Worm (Caenorhabditis elegans) whole organism, young adult: ENCODE data around the gene lst-6.

ENCODE experiments used
- B0336.3 ChIP-seq: fragments of 200-800 bp; sonication (Bioruptor generic); IDR thresholded peaks from 2 replicates; pipeline ENCODE4 v1.3.6; 2022; ENCODE audit warnings: missing genetic modification characterization, missing compliant biosample characterization
- C17E4.6 ChIP-seq: fragments of 200-800 bp; sonication (Bioruptor generic); IDR thresholded peaks from 2 replicates; pipeline ENCODE4 v1.3.6; 2022; ENCODE audit warnings: missing genetic modification reagents, missing genetic modification characterization, missing compliant biosample characterization
- F22D6.2 ChIP-seq: sonication (generic microtip); optimal IDR thresholded peaks from 2 replicates; lab custom pipeline; 2016; ENCODE audit warnings: mild to moderate bottlenecking, missing genetic modification characterization, missing compliant biosample characterization
- F33H1.4 ChIP-seq: fragments of 200-800 bp; sonication (Bioruptor generic); IDR thresholded peaks from 2 replicates; pipeline ENCODE4 v1.3.6; 2022; ENCODE audit warnings: missing genetic modification reagents, missing genetic modification characterization, missing compliant biosample characterization
- T26A5.8 ChIP-seq: sonication (generic microtip); optimal IDR thresholded peaks from 2 replicates; lab custom pipeline; 2016; ENCODE audit warnings: missing genetic modification characterization, missing compliant biosample characterization
- akir-1 ChIP-seq: fragments of 200-800 bp; sonication (Bioruptor generic); optimal IDR thresholded peaks from 2 replicates; lab custom pipeline; 2018; ENCODE audit warnings: mild to moderate bottlenecking, missing genetic modification characterization, moderate library complexity, missing compliant biosample characterization
- atf-7 ChIP-seq: sonication (generic microtip); optimal IDR thresholded peaks from 2 replicates; lab custom pipeline; 2017; ENCODE audit warnings: mild to moderate bottlenecking, missing genetic modification characterization, missing compliant biosample characterization
- attf-5 ChIP-seq: fragments of 200-800 bp; sonication (Bioruptor generic); optimal IDR thresholded peaks from 2 replicates; lab custom pipeline; 2018; ENCODE audit warnings: mild to moderate bottlenecking, missing genetic modification characterization, missing compliant biosample characterization
- cebp-2 ChIP-seq: fragments of 200-800 bp; sonication (Bioruptor generic); IDR thresholded peaks from 2 replicates; pipeline ENCODE4 v1.3.6; 2022; ENCODE audit warnings: missing genetic modification characterization, missing compliant biosample characterization
- ceh-100 ChIP-seq: fragments of 200-800 bp; sonication (Bioruptor generic); IDR thresholded peaks from 2 replicates; pipeline ENCODE4 v1.3.6; 2022; ENCODE audit warnings: missing genetic modification reagents, missing genetic modification characterization, missing compliant biosample characterization
- ceh-91 ChIP-seq: fragments of 200-800 bp; sonication (Bioruptor generic); IDR thresholded peaks from 2 replicates; pipeline ENCODE4 v1.3.6; 2022; ENCODE audit warnings: missing genetic modification reagents, missing genetic modification characterization, missing compliant biosample characterization
- die-1 ChIP-seq: sonication (generic microtip); optimal IDR thresholded peaks from 2 replicates; lab custom pipeline; 2016; ENCODE audit warnings: missing genotype, mild to moderate bottlenecking, missing genetic modification characterization, missing compliant biosample characterization
- dpl-1 ChIP-seq: fragments of 150-350 bp; optimal IDR thresholded peaks from 2 replicates; lab custom pipeline; 2014; ENCODE audit warnings: missing biosample characterization, missing genetic modification reagents, missing genetic modification characterization
- efl-1 ChIP-seq: fragments of 150-350 bp; optimal IDR thresholded peaks from 2 replicates; lab custom pipeline; 2014; ENCODE audit warnings: missing biosample characterization, missing genetic modification reagents, missing genetic modification characterization
- fkh-3 ChIP-seq: sonication (generic microtip); optimal IDR thresholded peaks from 2 replicates; lab custom pipeline; 2016; ENCODE audit warnings: mild to moderate bottlenecking, missing genetic modification characterization, missing compliant biosample characterization
- gei-17 ChIP-seq: fragments of 200-800 bp; sonication (Bioruptor generic); optimal IDR thresholded peaks from 2 replicates; lab custom pipeline; 2018; ENCODE audit warnings: mild to moderate bottlenecking, missing genetic modification characterization, missing compliant biosample characterization
- hmg-1.2 ChIP-seq: fragments of 200-800 bp; sonication (Bioruptor generic); IDR thresholded peaks from 2 replicates; pipeline ENCODE4 v1.3.6; 2022; ENCODE audit warnings: missing genetic modification reagents, missing genetic modification characterization, missing compliant biosample characterization
- hmg-20 ChIP-seq: fragments of 200-800 bp; sonication (Bioruptor generic); IDR thresholded peaks from 2 replicates; pipeline ENCODE4 v1.3.6; 2022; ENCODE audit warnings: missing genetic modification reagents, missing genetic modification characterization, missing compliant biosample characterization
- hrde-1 ChIP-seq: sonication (generic microtip); optimal IDR thresholded peaks from 2 replicates; lab custom pipeline; 2016; ENCODE audit warnings: missing genetic modification characterization, mild to moderate bottlenecking, missing compliant biosample characterization, moderate library complexity, missing genotype, missing genetic modification reagents, borderline replicate concordance
- let-526 ChIP-seq: fragments of 200-800 bp; sonication (Bioruptor generic); IDR thresholded peaks from 2 replicates; pipeline ENCODE4 v1.3.6; 2022; ENCODE audit warnings: missing genetic modification reagents, missing genetic modification characterization, missing compliant biosample characterization
- lir-1 ChIP-seq: fragments of 200-800 bp; sonication (Bioruptor generic); conservative IDR thresholded peaks from 2 replicates; pipeline ENCODE4 v1.3.6; 2022; ENCODE audit warnings: missing genetic modification reagents, missing genetic modification characterization, missing compliant biosample characterization
- lsl-1 ChIP-seq: fragments of 200-800 bp; sonication (Bioruptor generic); optimal IDR thresholded peaks from 2 replicates; lab custom pipeline; 2018; ENCODE audit warnings: mild to moderate bottlenecking, missing genetic modification characterization, moderate library complexity, missing compliant biosample characterization
- madf-10 ChIP-seq: sonication (generic microtip); optimal IDR thresholded peaks from 2 replicates; lab custom pipeline; 2016; ENCODE audit warnings: mild to moderate bottlenecking, missing genetic modification characterization, missing compliant biosample characterization
- madf-6 ChIP-seq: fragments of 200-800 bp; sonication (Bioruptor generic); IDR thresholded peaks from 2 replicates; pipeline ENCODE4 v1.3.6; 2022; ENCODE audit warnings: missing genetic modification reagents, missing genetic modification characterization, missing compliant biosample characterization
- madf-8 ChIP-seq: fragments of 200-800 bp; sonication (Bioruptor generic); conservative IDR thresholded peaks from 2 replicates; pipeline ENCODE4 v1.3.6; 2022; ENCODE audit warnings: missing genetic modification reagents, missing genetic modification characterization, missing compliant biosample characterization
- mel-28 ChIP-seq: sonication (generic microtip); optimal IDR thresholded peaks from 2 replicates; lab custom pipeline; 2016; ENCODE audit warnings: borderline replicate concordance, mild to moderate bottlenecking, missing genetic modification characterization, missing compliant biosample characterization
- mes-4 ChIP-seq: sonication (generic microtip); optimal IDR thresholded peaks from 2 replicates; lab custom pipeline; 2016; ENCODE audit warnings: missing genotype, missing genetic modification characterization, missing compliant biosample characterization
- nhr-120 ChIP-seq: fragments of 200-800 bp; sonication (Bioruptor generic); IDR thresholded peaks from 2 replicates; pipeline ENCODE4 v1.3.6; 2022; ENCODE audit warnings: missing genetic modification characterization, missing compliant biosample characterization
- nhr-179 ChIP-seq: sonication (generic microtip); optimal IDR thresholded peaks from 2 replicates; lab custom pipeline; 2016; ENCODE audit warnings: mild to moderate bottlenecking, missing genetic modification characterization, missing compliant biosample characterization
- pbrm-1 ChIP-seq: fragments of 200-800 bp; sonication (Bioruptor generic); IDR thresholded peaks from 2 replicates; pipeline ENCODE4 v1.3.6; 2022; ENCODE audit warnings: missing genetic modification reagents, missing genetic modification characterization, missing compliant biosample characterization
- rec-8 ChIP-seq, 2 experiments: sonication (generic microtip); optimal IDR thresholded peaks; 2 replicates each; lab custom pipeline; 2016; ENCODE audit warnings: mild to moderate bottlenecking in 2 of 2, missing genetic modification characterization in 2 of 2, missing genetic modification reagents in 2 of 2, missing genotype in 2 of 2, missing biosample characterization in 1 of 2, missing compliant biosample characterization in 1 of 2, moderate library complexity in 1 of 2
- snpc-1.1 ChIP-seq: sonication (generic microtip); optimal IDR thresholded peaks from 2 replicates; lab custom pipeline; 2017; ENCODE audit warnings: missing genetic modification characterization, mild to moderate bottlenecking, missing compliant biosample characterization, antibody characterized with exemption, moderate library complexity, missing genotype, missing genetic modification reagents; ENCODE audit not compliant: insufficient read depth
- snpc-1.3 ChIP-seq: sonication (generic microtip); optimal IDR thresholded peaks from 2 replicates; lab custom pipeline; 2017; ENCODE audit warnings: missing genetic modification characterization, mild to moderate bottlenecking, missing compliant biosample characterization, antibody characterized with exemption, moderate library complexity, missing genotype, missing genetic modification reagents; ENCODE audit not compliant: insufficient read depth
- sptf-2 ChIP-seq: fragments of 200-800 bp; sonication (Bioruptor generic); optimal IDR thresholded peaks from 2 replicates; lab custom pipeline; 2018; ENCODE audit warnings: mild to moderate bottlenecking, missing genetic modification characterization, missing compliant biosample characterization
- tbp1 ChIP-seq: fragments of 200-800 bp; sonication (Bioruptor generic); optimal IDR thresholded peaks from 2 replicates; lab custom pipeline; 2018; ENCODE audit warnings: mild to moderate bottlenecking, missing genetic modification characterization, missing compliant biosample characterization
- unc-130 ChIP-seq: sonication (generic microtip); optimal IDR thresholded peaks from 2 replicates; lab custom pipeline; 2016; ENCODE audit warnings: missing genetic modification reagents, missing genetic modification characterization, missing compliant biosample characterization
- xnd-1 ChIP-seq: sonication (generic microtip); optimal IDR thresholded peaks from 2 replicates; lab custom pipeline; 2016; ENCODE audit warnings: missing genotype, missing genetic modification reagents, missing genetic modification characterization, missing compliant biosample characterization
- ztf-6 ChIP-seq: fragments of 200-800 bp; sonication (Bioruptor generic); IDR thresholded peaks from 2 replicates; pipeline ENCODE4 v1.3.6; 2022; ENCODE audit warnings: missing genetic modification reagents, missing genetic modification characterization, missing compliant biosample characterization

lst-6 gene

DNA sequence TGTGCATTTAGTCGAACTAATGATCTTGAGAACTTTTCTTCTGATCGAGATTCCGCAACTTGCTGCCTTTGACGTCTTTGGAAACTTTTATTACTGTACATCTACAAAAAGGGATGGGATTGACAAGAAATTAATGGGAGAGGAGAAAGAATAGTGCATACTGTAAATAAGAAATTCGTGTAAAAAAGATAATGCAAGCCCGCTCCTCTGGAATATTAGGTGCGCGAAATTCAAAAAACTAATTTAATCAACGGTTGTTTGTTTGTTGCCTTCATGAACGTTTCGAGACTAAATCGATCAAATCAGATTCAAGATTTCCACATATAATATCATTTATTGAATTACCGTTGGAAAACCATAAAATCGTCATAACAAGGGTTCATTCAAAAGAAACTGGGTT, 47.6 kb upstream of the lst-6 start, which contains the start of gene him-14 (continued):
- TF ChIP-seq gei-17, result no peak
- no peak for TF ChIP-seq F22D6.2 (tag; lab: Kevin White, UChicago)
- TF ChIP-seq mel-28 (tag; lab: Kevin White, UChicago), result no peak
- no peak for TF ChIP-seq T26A5.8
- no peak for TF ChIP-seq hrde-1
- TF ChIP-seq atf-7, result no peak
- no peak for TF ChIP-seq pbrm-1 (GFP tag; lab: Robert Waterston, UW)
- no peak for TF ChIP-seq attf-5 (GFP tag; lab: Kevin White, UChicago)
- TF ChIP-seq, all 124 proteins: peak for 5

ce11 chrII:7065391-7065790, 43.1 kb upstream of the lst-6 start, which contains the start of gene nos-2:
Gene nos-2 (plus strand): TSS chrII:7065618.
- TF ChIP-seq efl-1 (GFP tag; lab: Kevin White, UChicago), result peak; percentile 79
- no peak for TF ChIP-seq hmg-1.2 (GFP tag; lab: Robert Waterston, UW)
- peak; percentile 32 for TF ChIP-seq dpl-1 (GFP tag; lab: Kevin White, UChicago)
- TF ChIP-seq F33H1.4 (GFP tag; lab: Robert Waterston, UW), result peak; percentile 16; the same call in 1 of the 2 replicates
- TF ChIP-seq ceh-91 (GFP tag; lab: Robert Waterston, UW), result 0 out of 2 replicates have a peak, but pooled peaks have one; percentile 9
- peak; percentile 30 for TF ChIP-seq lsl-1 (GFP tag; lab: Kevin White, UChicago)
- no peak for TF ChIP-seq rec-8 (tag; optimal IDR thresholded peaks at IDR 0.05; lab: Kevin White, UChicago)
- TF ChIP-seq madf-8 (GFP tag; lab: Robert Waterston, UW), result peak; percentile 65
- TF ChIP-seq madf-6 (GFP tag; lab: Robert Waterston, UW), result peak; percentile 85
- no peak for TF ChIP-seq gei-17
- TF ChIP-seq xnd-1 (tag; lab: Kevin White, UChicago), result peak; percentile 60
- TF ChIP-seq, all 124 proteins: peak for 8

- TF ChIP-seq pbrm-1 (GFP tag; lab: Robert Waterston, UW), result no peak
- TF ChIP-seq lir-1 (GFP tag; lab: Robert Waterston, UW), result no peak
- no peak for TF ChIP-seq ceh-100 (GFP tag; lab: Robert Waterston, UW)
- no peak for TF ChIP-seq B0336.3 (GFP tag; lab: Robert Waterston, UW)
- TF ChIP-seq unc-130 (GFP tag; lab: Kevin White, UChicago), result no peak
- no peak for TF ChIP-seq hmg-20 (GFP tag; lab: Robert Waterston, UW)
- no peak for TF ChIP-seq madf-10 (tag; lab: Kevin White, UChicago)
- no peak for TF ChIP-seq akir-1 (GFP tag; lab: Kevin White, UChicago)
- TF ChIP-seq, all 124 proteins: peak for 0
Observed at ce11 chrII:7061730-7062129, 39.4 kb upstream of the lst-6 start, which contains the start of gene acs-6. Gene acs-6 (plus strand): TSS chrII:7062030.

DNA sequence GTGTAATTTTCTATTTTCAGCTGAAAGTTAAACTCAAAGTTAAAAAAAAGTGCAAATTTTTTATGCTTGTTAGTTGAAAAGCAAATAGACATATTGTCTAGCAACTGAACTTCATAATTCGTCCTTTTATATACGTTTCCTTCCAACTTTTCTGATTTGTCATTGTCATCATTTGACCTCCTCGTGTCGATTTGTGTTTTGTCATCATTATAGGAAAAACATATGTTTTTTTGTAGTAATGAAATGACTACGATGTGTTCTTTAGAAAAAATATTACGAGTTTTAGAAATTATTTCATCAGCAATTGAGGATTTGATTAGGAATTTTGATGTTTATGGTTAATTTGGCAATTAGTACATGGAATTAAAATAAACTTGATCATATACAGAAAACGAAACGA, 38.5 kb upstream of the lst-6 start:
- TF ChIP-seq C17E4.6 (no peak), snpc-1.1 (tag; lab: Kevin White, UChicago) (no peak), fkh-3 (tag; lab: Kevin White, UChicago) (no peak), let-526 (no peak), nhr-120 (GFP tag; lab: Robert Waterston, UW) (no peak), T26A5.8 (no peak), die-1 (tag; lab: Kevin White, UChicago) (no peak), sptf-2 (GFP tag; lab: Kevin White, UChicago) (no peak), mes-4 (tag; lab: Kevin White, UChicago) (no peak), tbp1 (no peak), cebp-2 (GFP tag; lab: Robert Waterston, UW) (no peak), snpc-1.3 (tag; lab: Kevin White, UChicago) (no peak), lir-1 (GFP tag; lab: Robert Waterston, UW) (no peak), nhr-179 (tag; lab: Kevin White, UChicago) (no peak), akir-1 (GFP tag; lab: Kevin White, UChicago) (no peak), ztf-6 (GFP tag; lab: Robert Waterston, UW) (no peak)
